Fruit fly (Drosophila melanogaster): ENCODE data around the gene bdl.
A peak's percentile ranks its signal among the peaks of the same experiment; 100 is the strongest.

bdl gene

DNA sequence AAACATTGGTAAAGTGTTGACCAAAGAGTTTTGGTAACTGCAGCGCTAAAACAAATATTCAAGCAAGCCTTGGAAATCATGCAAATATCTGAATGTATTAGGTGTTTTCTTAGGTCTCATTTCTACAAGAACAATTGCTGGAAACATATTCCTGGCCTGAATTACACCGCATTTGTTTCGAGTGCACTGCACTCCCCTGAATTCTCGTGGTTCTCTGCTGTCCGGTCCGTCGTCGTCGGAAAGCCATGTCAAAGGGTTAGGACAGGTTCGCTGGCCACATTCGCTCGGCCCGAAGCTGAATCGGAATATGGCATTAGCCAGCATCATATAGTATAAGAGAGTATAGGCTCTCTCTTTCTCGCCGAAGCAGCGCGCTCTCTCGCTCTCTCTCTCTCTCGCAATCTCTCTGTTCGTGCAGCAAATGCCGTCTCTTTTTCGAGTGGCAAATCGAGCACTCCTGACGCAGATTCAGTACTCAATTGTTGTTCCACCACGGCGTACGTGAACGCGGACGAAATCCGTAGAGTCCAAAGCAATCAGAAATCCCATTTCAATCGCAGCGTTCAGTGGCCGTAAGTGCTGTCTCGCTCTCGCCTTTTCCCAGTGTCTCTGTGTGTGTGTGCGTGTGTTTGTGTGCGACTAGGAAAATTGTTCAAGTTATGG, 41.5 kb upstream of the bdl start, which contains the start of gene tutl (continued):
- TF ChIP-seq wdn (GFP tag; IDR thresholded peaks at IDR 0.05) (peak; percentile 77; the same call in 1 of the 2 replicates), CG10565 (GFP tag; optimal IDR thresholded peaks at IDR 0.05) (peak; percentile 30), CG7556 (GFP tag; optimal IDR thresholded peaks at IDR 0.05) (peak; percentile 89), NFAT (GFP tag; IDR thresholded peaks at IDR 0.05) (peak; percentile 73), dm (GFP tag; optimal IDR thresholded peaks at IDR 0.05) (peak; percentile 52), bsh (GFP tag; optimal IDR thresholded peaks at IDR 0.05) (peak; percentile 80 to 88), CG7271 (tag; optimal IDR thresholded peaks at IDR 0.05) (peak; percentile 48), CG12155 (GFP tag; optimal IDR thresholded peaks at IDR 0.05) (peak; percentile 78), CG4424 (GFP tag; optimal IDR thresholded peaks at IDR 0.05) (peak; percentile 88), CG18011 (GFP tag; optimal IDR thresholded peaks at IDR 0.05) (peak; percentile 1), CG2199 (GFP tag; IDR thresholded peaks at IDR 0.05) (no peak; the same call in 2 of the 3 replicates), Six4 (GFP tag; optimal IDR thresholded peaks at IDR 0.05) (peak; percentile 74), Opbp (GFP tag; IDR thresholded peaks at IDR 0.05; ENCODE audit: partially characterized antibody) (0 out of 3 replicates have a peak, but pooled peaks have one; percentile 40), CG10462 (GFP tag; optimal IDR thresholded peaks at IDR 0.05) (peak; percentile 68), CG9727 (GFP tag; optimal IDR thresholded peaks at IDR 0.05) (peak; percentile 87), HmgD (GFP tag; optimal IDR thresholded peaks at IDR 0.05) (peak; percentile 42), CG2889 (GFP tag; IDR thresholded peaks at IDR 0.05) (peak; percentile 74; the same call in 2 of the 3 replicates), HLH3B (GFP tag; IDR thresholded peaks at IDR 0.05) (peak; percentile 77; the same call in 1 of the 2 replicates), Deaf1 (tag; optimal IDR thresholded peaks at IDR 0.05) (peak; percentile 94), Stat92E (GFP tag; optimal IDR thresholded peaks at IDR 0.05) (peak in 1 of 3 experiments; percentile 39), slp2 (GFP tag; optimal IDR thresholded peaks at IDR 0.05) (peak; percentile 78), CG7839 (tag; optimal IDR thresholded peaks at IDR 0.05) (peak; percentile 88), CG2202 (tag; optimal IDR thresholded peaks at IDR 0.05) (peak; percentile 67), CG14441 (GFP tag; IDR thresholded peaks at IDR 0.05) (peak; percentile 89), CG4328 (GFP tag; optimal IDR thresholded peaks at IDR 0.05) (peak; percentile 10), Trl (optimal IDR thresholded peaks at IDR 0.05) (peak; percentile 96 to 99), Trl (GFP tag; optimal IDR thresholded peaks at IDR 0.05) (peak; percentile 89), CG6765 (GFP tag; optimal IDR thresholded peaks at IDR 0.05) (no peak), Dll (GFP tag; IDR thresholded peaks at IDR 0.05; ENCODE audit: partially characterized antibody) (peak; percentile 17; the same call in 1 of the 4 replicates), twi (tag; optimal IDR thresholded peaks at IDR 0.05) (peak; percentile 29), pnt (GFP tag; optimal IDR thresholded peaks at IDR 0.05) (peak; percentile 87), CG18262 (tag; optimal IDR thresholded peaks at IDR 0.05) (peak; percentile 88), TFAM (GFP tag; optimal IDR thresholded peaks at IDR 0.05) (no peak), sqz (GFP tag; optimal IDR thresholded peaks at IDR 0.05) (peak; percentile 63), CG9437 (GFP tag; optimal IDR thresholded peaks at IDR 0.05) (peak; percentile 28), CG30020 (tag; optimal IDR thresholded peaks at IDR 0.05) (peak; percentile 18), Xrp1 (GFP tag; IDR thresholded peaks at IDR 0.05) (peak; percentile 92), Vsx1 (GFP tag; optimal IDR thresholded peaks at IDR 0.05) (peak; percentile 39), klu (GFP tag; IDR thresholded peaks at IDR 0.05) (peak; percentile 58; the same call in 1 of the 2 replicates), bab2 (GFP tag; optimal IDR thresholded peaks at IDR 0.05) (peak; percentile 85), CG6854 (GFP tag; optimal IDR thresholded peaks at IDR 0.05) (peak; percentile 11), CG17612 (GFP tag; IDR thresholded peaks at IDR 0.05) (peak; percentile 39; the same call in 1 of the 2 replicates), CG3847 (GFP tag; IDR thresholded peaks at IDR 0.05) (peak; percentile 79), Rfx (GFP tag; IDR thresholded peaks at IDR 0.05) (peak; percentile 90), CG8924 (tag; optimal IDR thresholded peaks at IDR 0.05) (peak; percentile 62), CG34422 (GFP tag; IDR thresholded peaks at IDR 0.05) (peak; percentile 79), scrt (GFP tag; optimal IDR thresholded peaks at IDR 0.05) (peak; percentile 55), tap (tag; optimal IDR thresholded peaks at IDR 0.05) (peak; percentile 17), slbo (GFP tag; IDR thresholded peaks at IDR 0.05) (peak; percentile 85)

All from whole organism, embryonic.